Fruit fly (Drosophila melanogaster) whole organism, prepupa: ENCODE data around the gene CG5973.

Source experiments
- CG10631 ChIP-seq: fragments of 200-800 bp; sonication (Bioruptor generic); optimal IDR thresholded peaks from 2 replicates; lab custom pipeline; 2016; ENCODE audit warnings: missing biosample characterization, missing genetic modification characterization
- CG10669 ChIP-seq: fragments of 200-800 bp; sonication (Bioruptor generic); optimal IDR thresholded peaks from 3 replicates; lab custom pipeline; 2018; ENCODE audit warnings: missing biosample characterization, mild to moderate bottlenecking, missing genetic modification characterization, moderate library complexity
- CG11762 ChIP-seq: fragments of 200-800 bp; sonication (Bioruptor generic); optimal IDR thresholded peaks from 3 replicates; lab custom pipeline; 2016; ENCODE audit warnings: missing biosample characterization, missing genetic modification characterization; ENCODE audit not compliant: insufficient read depth
- CG15336 ChIP-seq: fragments of 200-800 bp; sonication (Bioruptor generic); IDR thresholded peaks from 2 replicates; pipeline ENCODE4 v1.3.6; 2022; ENCODE audit warnings: missing biosample characterization, missing genetic modification characterization
- CG1621 ChIP-seq: fragments of 200-800 bp; sonication (Bioruptor generic); optimal IDR thresholded peaks from 3 replicates; lab custom pipeline; 2018; ENCODE audit warnings: missing biosample characterization, mild to moderate bottlenecking, missing genetic modification characterization
- CG16779 ChIP-seq: fragments of 200-800 bp; sonication (Bioruptor generic); optimal IDR thresholded peaks from 3 replicates; lab custom pipeline; 2017; ENCODE audit warnings: missing biosample characterization, mild to moderate bottlenecking, missing genetic modification characterization
- CG3032 ChIP-seq: fragments of 200-800 bp; optimal IDR thresholded peaks from 2 replicates; lab custom pipeline; 2019; ENCODE audit warnings: missing biosample characterization, mild to moderate bottlenecking, missing genetic modification characterization, moderate library complexity
- CG34406 ChIP-seq: fragments of 200-800 bp; sonication (Bioruptor generic); optimal IDR thresholded peaks from 3 replicates; lab custom pipeline; 2016; ENCODE audit warnings: missing biosample characterization, missing genetic modification characterization
- CG3919 ChIP-seq: fragments of 200-800 bp; sonication (Bioruptor generic); optimal IDR thresholded peaks from 3 replicates; lab custom pipeline; 2016; ENCODE audit warnings: missing biosample characterization, missing genetic modification characterization
- CG6163 ChIP-seq: fragments of 200-800 bp; sonication (Bioruptor generic); IDR thresholded peaks from 3 replicates; pipeline ENCODE4 v1.3.6; 2022; ENCODE audit warnings: missing biosample characterization, missing genetic modification characterization
- CG6276 ChIP-seq: fragments of 200-800 bp; sonication (Bioruptor generic); optimal IDR thresholded peaks from 2 replicates; lab custom pipeline; 2017; ENCODE audit warnings: missing biosample characterization, mild to moderate bottlenecking, missing genetic modification characterization
- CG6792 ChIP-seq: fragments of 200-800 bp; sonication (Bioruptor generic); optimal IDR thresholded peaks from 3 replicates; lab custom pipeline; 2016; ENCODE audit warnings: missing biosample characterization, missing genetic modification characterization
- CG6808 ChIP-seq: fragments of 200-800 bp; sonication (Bioruptor generic); optimal IDR thresholded peaks from 3 replicates; lab custom pipeline; 2017; ENCODE audit warnings: missing biosample characterization, missing genetic modification characterization, mild to moderate bottlenecking, moderate library complexity, missing genetic modification reagents
- CG6854 ChIP-seq: fragments of 200-800 bp; sonication (Bioruptor generic); optimal IDR thresholded peaks from 2 replicates; lab custom pipeline; 2017; ENCODE audit warnings: missing biosample characterization, mild to moderate bottlenecking, missing genetic modification characterization
- CG8119 ChIP-seq: fragments of 200-800 bp; sonication (Bioruptor generic); IDR thresholded peaks from 3 replicates; pipeline ENCODE4 v1.3.6; 2022; ENCODE audit warnings: missing biosample characterization, missing genetic modification characterization
- CG8319 ChIP-seq: fragments of 200-800 bp; sonication (Bioruptor generic); optimal IDR thresholded peaks from 3 replicates; lab custom pipeline; 2016; ENCODE audit warnings: missing biosample characterization, missing genetic modification characterization
- CG8632 ChIP-seq: fragments of 200-800 bp; sonication (Bioruptor generic); optimal IDR thresholded peaks from 3 replicates; lab custom pipeline; 2016; ENCODE audit warnings: missing biosample characterization, missing genetic modification characterization
- Eip78C ChIP-seq: fragments of 200-800 bp; sonication (Bioruptor generic); peaks from one replicate; lab custom pipeline; 2016; ENCODE audit warnings: missing biosample characterization, missing genetic modification characterization
- Ets21C ChIP-seq: fragments of 200-800 bp; sonication (Bioruptor generic); optimal IDR thresholded peaks from 3 replicates; lab custom pipeline; 2016; ENCODE audit warnings: missing biosample characterization, missing genetic modification characterization
- Ets96B ChIP-seq: fragments of 200-800 bp; optimal IDR thresholded peaks from 2 replicates; lab custom pipeline; 2019; ENCODE audit warnings: missing biosample characterization, mild to moderate bottlenecking, missing genetic modification characterization, moderate library complexity
- Gug ChIP-seq: fragments of 200-800 bp; sonication (Bioruptor generic); IDR thresholded peaks from 2 replicates; pipeline ENCODE4 v1.3.6; 2022; ENCODE audit warnings: missing biosample characterization, missing genetic modification characterization
- Hr39 ChIP-seq: fragments of 200-800 bp; sonication (Bioruptor generic); optimal IDR thresholded peaks from 2 replicates; lab custom pipeline; 2016; ENCODE audit warnings: missing biosample characterization, missing genetic modification characterization
- Hr4 ChIP-seq: fragments of 200-800 bp; sonication (Bioruptor generic); optimal IDR thresholded peaks from 3 replicates; lab custom pipeline; 2016; ENCODE audit warnings: missing biosample characterization, missing genetic modification characterization
- OdsH ChIP-seq: fragments of 200-800 bp; sonication (Bioruptor generic); optimal IDR thresholded peaks from 3 replicates; lab custom pipeline; 2016; ENCODE audit warnings: missing biosample characterization, missing genetic modification characterization
- Sox14 ChIP-seq: fragments of 200-800 bp; sonication (Bioruptor generic); optimal IDR thresholded peaks from 3 replicates; lab custom pipeline; 2016; ENCODE audit warnings: missing biosample characterization, missing genetic modification characterization
- Sox15 ChIP-seq: fragments of 200-800 bp; sonication (Bioruptor generic); optimal IDR thresholded peaks from 3 replicates; lab custom pipeline; 2016; ENCODE audit warnings: missing biosample characterization, missing genetic modification characterization
- cyc ChIP-seq: fragments of 200-800 bp; sonication (Bioruptor generic); optimal IDR thresholded peaks from 3 replicates; lab custom pipeline; 2016; ENCODE audit warnings: missing biosample characterization, missing genetic modification characterization
- dac ChIP-seq: fragments of 200-800 bp; sonication (Bioruptor generic); optimal IDR thresholded peaks from 2 replicates; lab custom pipeline; 2017; ENCODE audit warnings: missing biosample characterization, mild to moderate bottlenecking, missing genetic modification characterization
- eg ChIP-seq: fragments of 200-800 bp; sonication (Bioruptor generic); IDR thresholded peaks from 3 replicates; pipeline ENCODE4 v1.3.6; 2022; ENCODE audit warnings: missing biosample characterization, missing genetic modification characterization
- fd85E ChIP-seq: fragments of 200-800 bp; sonication (Bioruptor generic); optimal IDR thresholded peaks from 3 replicates; lab custom pipeline; 2016; ENCODE audit warnings: missing biosample characterization, missing genetic modification characterization
- fkh ChIP-seq: fragments of 200-800 bp; sonication (Bioruptor generic); optimal IDR thresholded peaks from 3 replicates; lab custom pipeline; 2017; ENCODE audit warnings: missing biosample characterization, mild to moderate bottlenecking, missing genetic modification characterization, moderate library complexity
- net ChIP-seq: fragments of 200-800 bp; sonication (Bioruptor generic); optimal IDR thresholded peaks from 3 replicates; lab custom pipeline; 2016; ENCODE audit warnings: missing biosample characterization, missing genetic modification characterization
- pdm3 ChIP-seq: fragments of 200-800 bp; sonication (Bioruptor generic); optimal IDR thresholded peaks from 3 replicates; lab custom pipeline; 2016; ENCODE audit warnings: missing biosample characterization, missing genetic modification characterization
- salr ChIP-seq, 2 experiments: fragments of 200-800 bp; sonication (Bioruptor generic); optimal IDR thresholded peaks; 3 replicates each; lab custom pipeline; 2016 to 2018; ENCODE audit warnings: missing biosample characterization in 2 of 2, missing genetic modification characterization in 2 of 2, mild to moderate bottlenecking in 1 of 2
- ss ChIP-seq, 2 experiments: fragments of 200-800 bp; sonication (Bioruptor generic); optimal IDR thresholded peaks; 2 replicates in 1 of 2; 3 replicates in 1 of 2; lab custom pipeline; 2017 to 2018; ENCODE audit warnings: mild to moderate bottlenecking in 2 of 2, missing biosample characterization in 2 of 2, missing genetic modification characterization in 2 of 2, moderate library complexity in 1 of 2
- svp ChIP-seq: fragments of 200-800 bp; sonication (Bioruptor generic); peaks from one replicate; lab custom pipeline; 2016; ENCODE audit warnings: missing biosample characterization, missing genetic modification characterization
- topi ChIP-seq: fragments of 200-800 bp; sonication (Bioruptor generic); optimal IDR thresholded peaks from 3 replicates; lab custom pipeline; 2016; ENCODE audit warnings: missing biosample characterization, missing genetic modification characterization
- vri ChIP-seq: fragments of 200-800 bp; sonication (Bioruptor generic); optimal IDR thresholded peaks from 3 replicates; lab custom pipeline; 2016; ENCODE audit warnings: missing biosample characterization, mild to moderate bottlenecking, missing genetic modification characterization

CG5973 gene

DNA sequence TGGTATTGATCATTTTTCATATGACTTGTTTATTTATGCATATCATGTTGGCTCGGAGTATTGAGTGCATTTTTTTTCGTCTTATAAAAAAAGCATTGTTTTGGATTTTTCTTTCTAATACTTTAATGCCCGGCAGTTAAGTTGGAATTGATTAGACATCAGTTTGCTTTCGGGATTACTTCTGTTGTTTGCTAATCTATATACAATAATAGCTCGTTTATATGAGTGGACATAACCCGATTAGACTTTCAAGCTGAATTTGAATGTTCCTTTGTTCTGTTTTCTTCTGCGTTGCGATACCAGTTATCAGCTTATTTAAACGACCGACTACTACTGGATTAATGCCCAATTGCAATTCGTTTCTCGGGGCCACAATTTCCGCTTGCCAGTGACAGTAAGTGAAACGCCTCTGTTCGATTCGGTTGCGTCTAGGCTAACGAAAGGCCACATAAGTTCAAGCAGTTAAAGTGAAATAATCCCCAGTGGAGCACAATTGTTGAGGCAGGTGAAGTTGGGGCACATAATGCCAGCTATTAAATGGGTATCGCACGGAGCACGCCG is 3.2 kb downstream of the CG5973 start:
- TF ChIP-seq Sox14 (GFP tag; lab: Kevin White, UChicago) (peak; percentile 7), Hr4 (GFP tag; lab: Kevin White, UChicago) (no peak), dac (GFP tag; lab: Kevin White, UChicago) (no peak), net (GFP tag; lab: Kevin White, UChicago) (no peak), CG8632 (no peak), vri (GFP tag; lab: Kevin White, UChicago) (peak; percentile 92), CG15336 (GFP tag; lab: Robert Waterston, UW) (no peak), CG8119 (GFP tag; lab: Robert Waterston, UW) (no peak)

DNA sequence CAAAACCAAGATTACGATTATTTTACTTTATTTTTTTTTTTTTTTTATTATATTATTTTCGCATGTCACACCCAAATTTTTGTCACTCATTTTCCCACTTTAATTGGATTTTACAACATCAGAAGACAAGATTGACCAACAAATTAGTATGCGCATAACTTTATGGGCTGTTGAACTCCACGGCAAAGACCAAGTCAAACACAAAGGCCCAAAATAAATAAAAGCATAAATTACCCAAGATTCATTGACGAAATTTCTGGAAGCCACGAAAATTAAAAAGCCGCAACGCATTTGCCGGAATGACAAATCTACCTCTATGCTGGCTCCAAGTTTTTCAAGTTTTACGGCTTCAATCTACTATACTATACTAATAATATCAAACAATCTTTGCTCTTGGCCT is 4.8 kb downstream of the CG5973 start:
- TF ChIP-seq CG3032 (tag; lab: Kevin White, UChicago) (no peak), CG11762 (GFP tag; lab: Kevin White, UChicago) (no peak), topi (no peak), CG10631 (no peak), CG1621 (tag; lab: Kevin White, UChicago) (no peak), CG3919 (no peak), vri (GFP tag; lab: Kevin White, UChicago) (no peak), CG6854 (GFP tag; lab: Kevin White, UChicago) (no peak), salr (GFP tag; optimal IDR thresholded peaks at IDR 0.05; lab: Kevin White, UChicago) (no peak), CG6163 (GFP tag; lab: Robert Waterston, UW) (no peak), Ets96B (no peak)

DNA sequence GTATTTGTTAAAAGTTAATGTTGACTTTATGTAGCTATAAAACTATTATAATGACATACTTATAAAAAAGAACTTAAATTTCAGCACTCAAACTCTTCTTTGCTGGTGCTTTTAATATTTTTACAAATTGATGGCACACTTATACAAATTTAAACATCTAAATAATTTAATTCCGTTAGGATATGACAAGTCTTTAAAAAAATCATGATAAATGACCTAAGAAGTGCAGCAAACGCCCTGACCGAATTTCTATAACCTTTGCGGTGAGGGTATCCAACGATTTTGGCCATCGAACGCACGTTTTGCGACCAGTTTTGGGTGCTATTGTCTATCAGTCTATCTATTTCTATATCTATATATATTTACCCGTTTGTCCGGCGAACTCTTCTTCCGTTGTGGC is 5.6 kb downstream of the CG5973 start:
- TF ChIP-seq vri (GFP tag; lab: Kevin White, UChicago) (no peak), svp (GFP tag; lab: Kevin White, UChicago) (peak; percentile 11), Eip78C (GFP tag; lab: Kevin White, UChicago) (peak; percentile 41)
- TF ChIP-seq, all 60 proteins: peak for 2

DNA sequence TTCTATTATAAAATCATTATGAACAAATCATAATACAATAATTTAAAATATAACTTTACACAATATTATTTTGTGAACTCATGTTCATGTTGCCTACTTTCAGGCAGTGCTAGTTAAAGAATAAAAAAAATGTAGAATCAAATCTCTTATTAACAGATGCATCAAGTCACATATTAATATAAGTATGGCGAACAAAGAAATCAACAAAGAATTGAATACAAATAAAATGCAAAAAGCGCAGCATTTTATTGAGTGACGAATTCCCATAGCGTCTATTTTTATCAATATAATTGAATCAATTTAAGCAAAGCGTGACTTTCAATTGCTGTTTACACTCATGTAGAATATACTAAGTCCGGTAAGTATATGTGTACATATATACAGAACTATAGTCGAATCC is 10.5 kb downstream of the CG5973 start:
- TF ChIP-seq CG6276 (GFP tag; lab: Kevin White, UChicago) (peak; percentile 32), vri (GFP tag; lab: Kevin White, UChicago) (no peak), OdsH (no peak), CG15336 (GFP tag; lab: Robert Waterston, UW) (no peak), Eip78C (GFP tag; lab: Kevin White, UChicago) (no peak)

DNA sequence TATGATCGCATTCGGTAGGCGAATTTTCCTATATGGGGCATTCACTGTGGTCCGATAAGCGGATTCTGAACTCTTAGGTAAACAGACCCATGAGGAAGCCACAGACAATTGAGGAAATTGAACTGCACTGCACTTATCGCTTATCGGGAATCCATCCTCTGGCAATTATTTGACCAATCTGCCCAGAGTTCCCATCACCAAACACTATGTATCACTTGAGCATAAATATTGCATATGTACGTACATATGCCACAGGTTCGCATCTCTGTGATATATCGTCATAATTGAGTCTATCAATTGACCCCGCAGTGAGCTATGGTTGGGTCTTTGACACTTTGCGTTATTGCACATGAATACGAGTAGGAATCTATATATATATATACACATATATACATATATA is 11.1 kb downstream of the CG5973 start:
- TF ChIP-seq eg (GFP tag; lab: Robert Waterston, UW): no peak
- TF ChIP-seq svp (GFP tag; lab: Kevin White, UChicago): peak; percentile 95
- no peak for TF ChIP-seq Hr39 (GFP tag; lab: Kevin White, UChicago)

DNA sequence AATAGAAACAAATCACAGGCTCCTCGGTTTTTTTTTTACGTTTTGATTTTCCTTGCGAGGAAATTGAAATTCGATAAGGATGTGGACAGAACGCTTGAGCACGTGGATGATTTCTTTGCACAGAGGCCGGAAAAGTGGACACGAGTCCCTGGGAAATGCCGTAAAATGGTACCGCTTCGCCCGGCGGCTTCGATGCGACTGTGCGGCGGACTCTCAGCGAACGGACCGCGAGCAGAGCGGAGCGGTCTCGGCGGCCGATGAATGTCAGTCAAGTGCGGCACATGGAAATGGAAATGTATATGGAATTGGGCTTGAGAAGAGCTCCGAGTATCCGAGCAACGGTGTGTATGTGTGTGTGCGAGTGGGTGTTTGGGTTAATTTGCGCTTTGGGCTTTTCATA is 13.7 kb downstream of the CG5973 start, which contains the start of gene santa-maria:
Gene santa-maria (minus strand): TSS at position 279 of the 400 bp plus-strand sequence.
- TF ChIP-seq CG6276 (GFP tag; lab: Kevin White, UChicago): no peak
- TF ChIP-seq Hr39 (GFP tag; lab: Kevin White, UChicago): no peak
- no peak for TF ChIP-seq Gug
- TF ChIP-seq fkh: no peak
- peak; percentile 17 for TF ChIP-seq vri (GFP tag; lab: Kevin White, UChicago)
- TF ChIP-seq Sox15 (GFP tag; lab: Kevin White, UChicago): no peak
- TF ChIP-seq CG8319: no peak
- no peak for TF ChIP-seq CG6854 (GFP tag; lab: Kevin White, UChicago)
- TF ChIP-seq pdm3 (GFP tag; lab: Kevin White, UChicago): no peak
- TF ChIP-seq CG10631: no peak
- TF ChIP-seq salr (GFP tag; optimal IDR thresholded peaks at IDR 0.05; lab: Kevin White, UChicago): no peak
- no peak for TF ChIP-seq CG10669 (GFP tag; lab: Kevin White, UChicago)
- TF ChIP-seq CG3919: no peak
- TF ChIP-seq CG34406 (GFP tag; lab: Kevin White, UChicago): no peak
- TF ChIP-seq svp (GFP tag; lab: Kevin White, UChicago): peak; percentile 32
- TF ChIP-seq OdsH: no peak
- TF ChIP-seq Eip78C (GFP tag; lab: Kevin White, UChicago): peak; percentile 19
- no peak for TF ChIP-seq CG16779
- TF ChIP-seq dac (GFP tag; lab: Kevin White, UChicago): no peak
- no peak for TF ChIP-seq Ets21C (GFP tag; lab: Kevin White, UChicago)
- no peak for TF ChIP-seq CG6808 (GFP tag; lab: Kevin White, UChicago)
- no peak for TF ChIP-seq ss (GFP tag; optimal IDR thresholded peaks at IDR 0.05; lab: Kevin White, UChicago)
- no peak for TF ChIP-seq fd85E
- no peak for TF ChIP-seq CG11762 (GFP tag; lab: Kevin White, UChicago)
- TF ChIP-seq cyc: no peak
- no peak for TF ChIP-seq CG6792 (GFP tag; lab: Kevin White, UChicago)
- TF ChIP-seq, all 60 proteins: peak for 3
